Fruit fly (Drosophila melanogaster) whole organism, embryonic: Measurements from ENCODE around the gene CG43755.
A peak's percentile ranks its signal among the peaks of the same experiment; 100 is the strongest.

Source experiments
- Atf3 ChIP-seq: fragments of 200-800 bp; sonication (Bioruptor generic); optimal IDR thresholded peaks from 3 replicates; lab custom pipeline; 2016; ENCODE audit warnings: missing biosample characterization, missing genetic modification characterization
- B-H1 ChIP-seq: fragments of 200-800 bp; sonication (Bioruptor generic); IDR thresholded peaks from 3 replicates; pipeline ENCODE4 v1.3.6; 2022; ENCODE audit warnings: missing biosample characterization, missing genetic modification characterization
- CG10209 ChIP-seq: fragments of 200-800 bp; sonication (Bioruptor generic); optimal IDR thresholded peaks from 3 replicates; lab custom pipeline; 2017; ENCODE audit warnings: missing biosample characterization, mild to moderate bottlenecking, missing genetic modification characterization, missing genetic modification reagents
- CG10366 ChIP-seq: fragments of 200-800 bp; sonication (Bioruptor generic); IDR thresholded peaks from 2 replicates; pipeline ENCODE4 v1.3.6; 2022; ENCODE audit warnings: missing biosample characterization, missing genetic modification characterization
- CG12769 ChIP-seq: fragments of 200-800 bp; sonication (Bioruptor generic); optimal IDR thresholded peaks from 2 replicates; lab custom pipeline; 2019; ENCODE audit warnings: missing biosample characterization, mild to moderate bottlenecking, missing genetic modification characterization, moderate library complexity
- CG14667 ChIP-seq: fragments of 200-800 bp; sonication (Bioruptor generic); IDR thresholded peaks from 2 replicates; pipeline ENCODE4 v1.3.6; 2022; ENCODE audit warnings: missing biosample characterization, missing genetic modification characterization
- CG15269 ChIP-seq: fragments of 200-800 bp; sonication (Bioruptor generic); optimal IDR thresholded peaks from 2 replicates; lab custom pipeline; 2018; ENCODE audit warnings: missing biosample characterization, mild to moderate bottlenecking, missing genetic modification characterization, moderate library complexity
- CG15514 ChIP-seq: fragments of 200-800 bp; sonication (Bioruptor generic); optimal IDR thresholded peaks from 3 replicates; lab custom pipeline; 2017; ENCODE audit warnings: missing biosample characterization, missing genetic modification characterization, mild to moderate bottlenecking, moderate library complexity, missing genetic modification reagents
- CG16815 ChIP-seq: fragments of 200-800 bp; sonication (Bioruptor generic); optimal IDR thresholded peaks from 3 replicates; lab custom pipeline; 2017; ENCODE audit warnings: missing biosample characterization, mild to moderate bottlenecking, missing genetic modification characterization
- CG2120 ChIP-seq: fragments of 200-800 bp; sonication (Bioruptor generic); optimal IDR thresholded peaks from 3 replicates; lab custom pipeline; 2016; ENCODE audit warnings: missing biosample characterization, missing genetic modification characterization
- CG33213 ChIP-seq: fragments of 200-800 bp; sonication (Bioruptor generic); optimal IDR thresholded peaks from 3 replicates; lab custom pipeline; 2016; ENCODE audit warnings: missing biosample characterization, missing genetic modification characterization
- CG3407 ChIP-seq: fragments of 200-800 bp; sonication (Bioruptor generic); optimal IDR thresholded peaks from 2 replicates; lab custom pipeline; 2018; ENCODE audit warnings: missing biosample characterization, mild to moderate bottlenecking, missing genetic modification characterization
- CG34422 ChIP-seq: fragments of 200-800 bp; sonication (Bioruptor generic); IDR thresholded peaks from 3 replicates; pipeline ENCODE4 v1.3.6; 2022; ENCODE audit warnings: missing biosample characterization, missing genetic modification characterization
- CG3847 ChIP-seq: fragments of 200-800 bp; sonication (Bioruptor generic); IDR thresholded peaks from 2 replicates; pipeline ENCODE4 v1.3.6; 2022; ENCODE audit warnings: missing biosample characterization, missing genetic modification characterization
- CG8944 ChIP-seq: fragments of 200-800 bp; sonication (Bioruptor generic); optimal IDR thresholded peaks from 3 replicates; lab custom pipeline; 2016; ENCODE audit warnings: missing biosample characterization, missing genetic modification characterization
- CG9437 ChIP-seq: fragments of 200-800 bp; sonication (Bioruptor generic); optimal IDR thresholded peaks from 2 replicates; lab custom pipeline; 2018; ENCODE audit warnings: missing biosample characterization, mild to moderate bottlenecking, missing genetic modification characterization
- CG9609 ChIP-seq: fragments of 200-800 bp; sonication (Bioruptor generic); optimal IDR thresholded peaks from 3 replicates; lab custom pipeline; 2016; ENCODE audit warnings: missing biosample characterization, missing genetic modification characterization
- CTCF ChIP-seq: fragments of 200-800 bp; sonication (Bioruptor generic); optimal IDR thresholded peaks from 2 replicates; lab custom pipeline; 2017; ENCODE audit warnings: missing biosample characterization, mild to moderate bottlenecking, missing genetic modification characterization, moderate library complexity
- Fer3 ChIP-seq: fragments of 200-800 bp; sonication (Bioruptor generic); optimal IDR thresholded peaks from 2 replicates; lab custom pipeline; 2018; ENCODE audit warnings: missing biosample characterization, mild to moderate bottlenecking, missing genetic modification characterization, moderate library complexity
- H2.0 ChIP-seq: fragments of 200-800 bp; sonication (Bioruptor generic); IDR thresholded peaks from 2 replicates; pipeline ENCODE4 v1.3.6; 2022; ENCODE audit warnings: missing biosample characterization, missing genetic modification characterization
- Lhr ChIP-seq: fragments of 200-800 bp; sonication (Bioruptor generic); optimal IDR thresholded peaks from 3 replicates; lab custom pipeline; 2017; ENCODE audit warnings: mild to moderate bottlenecking, missing biosample characterization, missing genetic modification reagents, missing genetic modification characterization
- Meics ChIP-seq: fragments of 200-800 bp; sonication (Bioruptor generic); optimal IDR thresholded peaks from 2 replicates; lab custom pipeline; 2017; ENCODE audit warnings: missing biosample characterization, mild to moderate bottlenecking, missing genetic modification characterization
- NC2α ChIP-seq: fragments of 200-800 bp; sonication (Bioruptor generic); optimal IDR thresholded peaks from 2 replicates; lab custom pipeline; 2016; ENCODE audit warnings: missing biosample characterization, missing genetic modification characterization
- Neu2 ChIP-seq: fragments of 200-800 bp; sonication (Bioruptor generic); optimal IDR thresholded peaks from 3 replicates; lab custom pipeline; 2016; ENCODE audit warnings: missing biosample characterization, missing genetic modification characterization, borderline replicate concordance
- Opbp ChIP-seq: fragments of 200-800 bp; sonication (Bioruptor generic); IDR thresholded peaks from 3 replicates; pipeline ENCODE4 v1.3.6; 2022; ENCODE audit warnings: missing biosample characterization, missing genetic modification characterization; ENCODE audit not compliant: partially characterized antibody
- Side ChIP-seq: fragments of 200-800 bp; sonication (Bioruptor generic); optimal IDR thresholded peaks from 2 replicates; lab custom pipeline; 2016; ENCODE audit warnings: missing biosample characterization, missing genetic modification characterization
- TFAM ChIP-seq: fragments of 200-800 bp; sonication (Bioruptor generic); optimal IDR thresholded peaks from 2 replicates; lab custom pipeline; 2017; ENCODE audit warnings: missing biosample characterization, missing genetic modification characterization, inconsistent platforms
- Xbp1 ChIP-seq: fragments of 200-800 bp; sonication (Bioruptor generic); optimal IDR thresholded peaks from 3 replicates; lab custom pipeline; 2016; ENCODE audit warnings: missing biosample characterization, mild to moderate bottlenecking, missing genetic modification characterization
- ab ChIP-seq: fragments of 200-800 bp; sonication (Bioruptor generic); optimal IDR thresholded peaks from 2 replicates; lab custom pipeline; 2016; ENCODE audit warnings: missing biosample characterization, missing genetic modification characterization
- ac ChIP-seq: fragments of 200-800 bp; sonication (Bioruptor generic); optimal IDR thresholded peaks from 3 replicates; lab custom pipeline; 2017; ENCODE audit warnings: missing biosample characterization, mild to moderate bottlenecking, missing genetic modification characterization
- aop ChIP-seq: fragments of 200-800 bp; sonication (Bioruptor generic); IDR thresholded peaks from 2 replicates; pipeline ENCODE4 v1.3.6; 2022; ENCODE audit warnings: missing biosample characterization, missing genetic modification characterization
- ash1 ChIP-seq: fragments of 200-800 bp; sonication (Bioruptor generic); optimal IDR thresholded peaks from 2 replicates; lab custom pipeline; 2018; ENCODE audit warnings: missing biosample characterization, mild to moderate bottlenecking, missing genetic modification characterization
- bsh ChIP-seq, 2 experiments: fragments of 200-800 bp; sonication (Bioruptor generic); optimal IDR thresholded peaks; 2 replicates each; lab custom pipeline; 2017 to 2018; ENCODE audit warnings: mild to moderate bottlenecking in 2 of 2, missing biosample characterization in 2 of 2, missing genetic modification characterization in 2 of 2, moderate library complexity in 1 of 2
- chinmo ChIP-seq: fragments of 200-800 bp; sonication (Bioruptor generic); IDR thresholded peaks from 4 replicates; pipeline ENCODE4 v1.3.6; 2022; ENCODE audit warnings: missing biosample characterization, missing genetic modification characterization; ENCODE audit not compliant: partially characterized antibody
- ci ChIP-seq: fragments of 200-800 bp; sonication (Bioruptor generic); IDR thresholded peaks from 3 replicates; pipeline ENCODE4 v1.3.6; 2022; ENCODE audit warnings: missing biosample characterization, missing genetic modification characterization
- dmrt99B ChIP-seq: fragments of 200-800 bp; sonication (Bioruptor generic); optimal IDR thresholded peaks from 2 replicates; lab custom pipeline; 2018; ENCODE audit warnings: missing biosample characterization, mild to moderate bottlenecking, missing genetic modification characterization, moderate library complexity
- ems ChIP-seq: fragments of 200-800 bp; sonication (Bioruptor generic); optimal IDR thresholded peaks from 3 replicates; lab custom pipeline; 2016; ENCODE audit warnings: missing biosample characterization, missing genetic modification characterization
- exex ChIP-seq: fragments of 200-800 bp; sonication (Bioruptor generic); optimal IDR thresholded peaks from 4 replicates; lab custom pipeline; 2018; ENCODE audit warnings: missing biosample characterization, mild to moderate bottlenecking, missing genetic modification characterization, moderate library complexity
- gfzf ChIP-seq: fragments of 200-800 bp; sonication (Bioruptor generic); optimal IDR thresholded peaks from 2 replicates; lab custom pipeline; 2016; ENCODE audit warnings: missing biosample characterization, mild to moderate bottlenecking, missing genetic modification characterization, moderate library complexity
- hth ChIP-seq: fragments of >200 bp; optimal IDR thresholded peaks from 2 replicates; lab custom pipeline; 2017; ENCODE audit warnings: inconsistent platforms
- inv ChIP-seq: fragments of 200-800 bp; sonication (Bioruptor generic); IDR thresholded peaks from 2 replicates; pipeline ENCODE4 v1.3.6; 2022; ENCODE audit warnings: missing biosample characterization, missing genetic modification characterization; ENCODE audit not compliant: partially characterized antibody
- kah ChIP-seq: fragments of 200-800 bp; sonication (Bioruptor generic); optimal IDR thresholded peaks from 2 replicates; lab custom pipeline; 2018; ENCODE audit warnings: missing biosample characterization, mild to moderate bottlenecking, missing genetic modification characterization
- kay ChIP-seq: fragments of 200-800 bp; sonication (Bioruptor generic); optimal IDR thresholded peaks from 2 replicates; lab custom pipeline; 2016; ENCODE audit warnings: missing biosample characterization, missing genetic modification characterization
- kni ChIP-seq: fragments of 200-800 bp; sonication (Bioruptor generic); optimal IDR thresholded peaks from 3 replicates; lab custom pipeline; 2017; ENCODE audit warnings: mild to moderate bottlenecking, missing biosample characterization, missing genetic modification reagents, missing genetic modification characterization
- lbe ChIP-seq: fragments of 200-800 bp; sonication (Bioruptor generic); optimal IDR thresholded peaks from 2 replicates; lab custom pipeline; 2016; ENCODE audit warnings: missing biosample characterization, mild to moderate bottlenecking, missing genetic modification characterization
- oc ChIP-seq: fragments of 200-800 bp; sonication (Bioruptor generic); optimal IDR thresholded peaks from 2 replicates; lab custom pipeline; 2018; ENCODE audit warnings: missing biosample characterization, mild to moderate bottlenecking, missing genetic modification characterization, moderate library complexity
- phol ChIP-seq: fragments of 200-800 bp; sonication (Bioruptor generic); optimal IDR thresholded peaks from 3 replicates; lab custom pipeline; 2018; ENCODE audit warnings: missing biosample characterization, mild to moderate bottlenecking, missing genetic modification characterization, moderate library complexity
- repo ChIP-seq: fragments of 200-800 bp; sonication (Bioruptor generic); optimal IDR thresholded peaks from 2 replicates; lab custom pipeline; 2016; ENCODE audit warnings: missing biosample characterization, missing genetic modification characterization
- stwl ChIP-seq: fragments of 200-800 bp; sonication (Bioruptor generic); optimal IDR thresholded peaks from 3 replicates; lab custom pipeline; 2018; ENCODE audit warnings: missing biosample characterization, mild to moderate bottlenecking, missing genetic modification characterization, moderate library complexity
- sug ChIP-seq: fragments of 200-800 bp; optimal IDR thresholded peaks from 2 replicates; lab custom pipeline; 2019; ENCODE audit warnings: missing biosample characterization, mild to moderate bottlenecking, missing genetic modification characterization, moderate library complexity
- trh ChIP-seq: fragments of 200-800 bp; sonication (Bioruptor generic); optimal IDR thresholded peaks from 2 replicates; lab custom pipeline; 2016; ENCODE audit warnings: missing biosample characterization, missing genetic modification characterization

Gene CG43755

dm6 chr2L:283071-283482 lies 46.5 kb downstream of the CG43755 start, which contains the start of gene CG11601 (continued):
- TF ChIP-seq kni (GFP tag; lab: Kevin White, UChicago), result peak; percentile 24
- TF ChIP-seq oc (tag; lab: Kevin White, UChicago), result no peak
- TF ChIP-seq CG2120 (GFP tag; lab: Kevin White, UChicago), result peak; percentile 60
- no peak for TF ChIP-seq ab (GFP tag; lab: Kevin White, UChicago)
- no peak for TF ChIP-seq dmrt99B (tag; lab: Kevin White, UChicago)
- no peak for TF ChIP-seq H2.0
- TF ChIP-seq CG3407, result no peak
- no peak for TF ChIP-seq chinmo (GFP tag; lab: Robert Waterston, UW)
- TF ChIP-seq aop (GFP tag; lab: Robert Waterston, UW), result no peak
- TF ChIP-seq Neu2, result no peak
- peak; percentile 10 for TF ChIP-seq Side
- no peak for TF ChIP-seq CG8944 (GFP tag; lab: Kevin White, UChicago)
- TF ChIP-seq Meics (GFP tag; lab: Kevin White, UChicago), result no peak
- TF ChIP-seq NC2α, result no peak
- TF ChIP-seq CTCF (GFP tag; lab: Kevin White, UChicago), result peak; percentile 80
- no peak for TF ChIP-seq lbe (GFP tag; lab: Kevin White, UChicago)
- TF ChIP-seq Opbp, result no peak
- peak; percentile 79 for TF ChIP-seq phol
- TF ChIP-seq inv (GFP tag; lab: Robert Waterston, UW), result no peak
- TF ChIP-seq CG12769, result no peak
- no peak for TF ChIP-seq Lhr
- TF ChIP-seq CG10209, result peak; percentile 7
- peak; percentile 30 for TF ChIP-seq Xbp1 (GFP tag; lab: Kevin White, UChicago)
- peak; percentile 33; the same call in 1 of the 2 replicates for TF ChIP-seq CG10366 (GFP tag; lab: Robert Waterston, UW)
- TF ChIP-seq stwl (tag; lab: Kevin White, UChicago), result no peak
- no peak for TF ChIP-seq kah (GFP tag; lab: Kevin White, UChicago)
- peak; percentile 39 for TF ChIP-seq sug
- no peak for TF ChIP-seq repo (GFP tag; lab: Kevin White, UChicago)
- no peak for TF ChIP-seq CG9437 (GFP tag; lab: Kevin White, UChicago)
- TF ChIP-seq ci (GFP tag; lab: Robert Waterston, UW), result peak; percentile 58; the same call in 1 of the 3 replicates
- no peak for TF ChIP-seq CG14667
- TF ChIP-seq hth, result no peak
- TF ChIP-seq kay, result peak; percentile 21
- peak; percentile 52; the same call in 1 of the 3 replicates for TF ChIP-seq CG34422 (GFP tag; lab: Robert Waterston, UW)
- peak; percentile 58 for TF ChIP-seq gfzf (GFP tag; lab: Kevin White, UChicago)
- no peak for TF ChIP-seq Atf3 (GFP tag; lab: Kevin White, UChicago)
- TF ChIP-seq CG33213 (GFP tag; lab: Kevin White, UChicago), result peak; percentile 47
- TF ChIP-seq ac (GFP tag; lab: Kevin White, UChicago), result no peak
- no peak for TF ChIP-seq ems (GFP tag; lab: Kevin White, UChicago)
- TF ChIP-seq ash1 (GFP tag; lab: Kevin White, UChicago), result no peak
- no peak for TF ChIP-seq CG15269 (tag; lab: Kevin White, UChicago)
- no peak for TF ChIP-seq Fer3 (tag; lab: Kevin White, UChicago)
- TF ChIP-seq trh, result no peak
- peak; percentile 37 for TF ChIP-seq exex
- peak; percentile 52 for TF ChIP-seq CG9609
- peak; percentile 80 for TF ChIP-seq CG15514
- no peak for TF ChIP-seq TFAM
- no peak for TF ChIP-seq CG16815 (GFP tag; lab: Kevin White, UChicago)
- peak; percentile 43; the same call in 1 of the 2 replicates for TF ChIP-seq CG3847 (GFP tag; lab: Robert Waterston, UW)
- TF ChIP-seq B-H1 (GFP tag; lab: Robert Waterston, UW), result no peak
- TF ChIP-seq bsh (GFP tag; optimal IDR thresholded peaks at IDR 0.05; lab: Kevin White, UChicago), result peak in 1 of 2 experiments; percentile 39
